Worm (Caenorhabditis elegans) whole organism, L1 larva: ENCODE data around the gene golg-2.

Source experiments
- C04F5.9 ChIP-seq: sonication (generic microtip); optimal IDR thresholded peaks from 2 replicates; lab custom pipeline; 2016; ENCODE audit warnings: missing genetic modification characterization, missing compliant biosample characterization
- C16A3.4 ChIP-seq: fragments of 150-350 bp; optimal IDR thresholded peaks from 2 replicates; lab custom pipeline; 2014; ENCODE audit warnings: missing biosample characterization, missing genetic modification characterization
- C34B4.2 ChIP-seq: sonication (generic microtip); optimal IDR thresholded peaks from 2 replicates; lab custom pipeline; 2017; ENCODE audit warnings: mild to moderate bottlenecking, missing genetic modification characterization, missing compliant biosample characterization
- F16B12.6 ChIP-seq: fragments of 150-350 bp; optimal IDR thresholded peaks from 2 replicates; lab custom pipeline; 2014; ENCODE audit warnings: missing biosample characterization, missing genetic modification characterization
- alr-1 ChIP-seq: fragments of 200-800 bp; sonication (Bioruptor generic); optimal IDR thresholded peaks from 2 replicates; lab custom pipeline; 2018; ENCODE audit warnings: borderline replicate concordance, mild to moderate bottlenecking, missing genetic modification characterization, missing compliant biosample characterization
- aly-2 ChIP-seq: fragments of 150-350 bp; optimal IDR thresholded peaks from 2 replicates; lab custom pipeline; 2014; ENCODE audit warnings: missing biosample characterization, missing genetic modification characterization
- blmp-1 ChIP-seq: fragments of 150-350 bp; optimal IDR thresholded peaks from 2 replicates; lab custom pipeline; 2014; ENCODE audit warnings: missing biosample characterization, missing genetic modification characterization
- ceh-63 ChIP-seq: fragments of 200-800 bp; sonication (Bioruptor generic); optimal IDR thresholded peaks from 2 replicates; lab custom pipeline; 2018; ENCODE audit warnings: mild to moderate bottlenecking, missing genetic modification characterization, missing compliant biosample characterization
- ceh-8 ChIP-seq: fragments of 200-800 bp; sonication (Bioruptor generic); optimal IDR thresholded peaks from 2 replicates; lab custom pipeline; 2018; ENCODE audit warnings: mild to moderate bottlenecking, missing genetic modification characterization, moderate library complexity, missing compliant biosample characterization
- ceh-90 ChIP-seq: sonication (generic microtip); optimal IDR thresholded peaks from 2 replicates; lab custom pipeline; 2016; ENCODE audit warnings: missing genetic modification characterization, missing compliant biosample characterization
- dsc-1 ChIP-seq: sonication (generic microtip); optimal IDR thresholded peaks from 2 replicates; lab custom pipeline; 2016; ENCODE audit warnings: mild to moderate bottlenecking, missing genetic modification characterization, missing compliant biosample characterization
- efl-3 ChIP-seq: fragments of 200-800 bp; sonication (Bioruptor generic); optimal IDR thresholded peaks from 2 replicates; lab custom pipeline; 2018; ENCODE audit warnings: mild to moderate bottlenecking, missing genetic modification characterization, missing compliant biosample characterization
- egl-27 ChIP-seq, 2 experiments: fragments of 150-350 bp in 1 of 2; sonication (generic microtip); optimal IDR thresholded peaks; 3 replicates each; lab custom pipeline; 2017 to 2018; ENCODE audit warnings: missing biosample characterization in 2 of 2, missing genetic modification characterization in 2 of 2, missing genetic modification reagents in 2 of 2
- fkh-10 ChIP-seq: sonication (generic microtip); optimal IDR thresholded peaks from 2 replicates; lab custom pipeline; 2017; ENCODE audit warnings: missing biosample characterization, missing genetic modification reagents, missing genetic modification characterization
- fkh-8 ChIP-seq: sonication (generic microtip); optimal IDR thresholded peaks from 2 replicates; lab custom pipeline; 2016; ENCODE audit warnings: mild to moderate bottlenecking, missing genetic modification characterization, missing compliant biosample characterization
- fos-1 ChIP-seq: fragments of 150-350 bp; optimal IDR thresholded peaks from 2 replicates; lab custom pipeline; 2014; ENCODE audit warnings: missing biosample characterization, missing genetic modification characterization
- grh-1 ChIP-seq: fragments of 200-800 bp; sonication (Bioruptor generic); IDR thresholded peaks from 2 replicates; pipeline ENCODE4 v1.3.6; 2022; ENCODE audit warnings: missing genetic modification reagents, missing genetic modification characterization, missing compliant biosample characterization
- hpl-2 ChIP-seq: fragments of 150-350 bp; optimal IDR thresholded peaks from 2 replicates; lab custom pipeline; 2014; ENCODE audit warnings: missing biosample characterization, missing genetic modification reagents, missing genetic modification characterization
- irx-1 ChIP-seq: sonication (generic microtip); optimal IDR thresholded peaks from 2 replicates; lab custom pipeline; 2016; ENCODE audit warnings: missing genetic modification characterization, missing compliant biosample characterization
- lin-15B ChIP-seq: fragments of 150-350 bp; sonication (generic microtip); optimal IDR thresholded peaks from 3 replicates; lab custom pipeline; 2014; ENCODE audit warnings: missing biosample characterization, missing genetic modification characterization
- lin-35 ChIP-seq, 2 experiments: fragments of 150-350 bp; optimal IDR thresholded peaks; 2 replicates each; lab custom pipeline; 2014; ENCODE audit warnings: missing biosample characterization in 2 of 2, missing genetic modification characterization in 2 of 2, missing genetic modification reagents in 2 of 2
- lsy-2 ChIP-seq, 2 experiments: fragments of 150-350 bp; optimal IDR thresholded peaks; 2 replicates each; lab custom pipeline; 2014; ENCODE audit warnings: missing biosample characterization in 2 of 2, missing genetic modification characterization in 2 of 2
- mdl-1 ChIP-seq, 2 experiments: fragments of 150-350 bp; optimal IDR thresholded peaks; 2 replicates each; lab custom pipeline; 2014 to 2017; ENCODE audit warnings: missing biosample characterization in 2 of 2, missing genetic modification characterization in 2 of 2, inconsistent platforms in 1 of 2
- nhr-12 ChIP-seq: sonication (generic microtip); optimal IDR thresholded peaks from 2 replicates; lab custom pipeline; 2017; ENCODE audit warnings: missing biosample characterization, missing genetic modification characterization
- nhr-20 ChIP-seq: sonication (generic microtip); optimal IDR thresholded peaks from 2 replicates; lab custom pipeline; 2016; ENCODE audit warnings: mild to moderate bottlenecking, missing genetic modification characterization, missing compliant biosample characterization
- nhr-237 ChIP-seq: fragments of 150-350 bp; optimal IDR thresholded peaks from 2 replicates; lab custom pipeline; 2014; ENCODE audit warnings: missing biosample characterization, missing genetic modification characterization
- nhr-28 ChIP-seq: fragments of 150-350 bp; optimal IDR thresholded peaks from 2 replicates; lab custom pipeline; 2014; ENCODE audit warnings: missing biosample characterization, missing genetic modification characterization
- nhr-47 ChIP-seq: sonication (generic microtip); optimal IDR thresholded peaks from 2 replicates; lab custom pipeline; 2016; ENCODE audit warnings: mild to moderate bottlenecking, missing genetic modification characterization, moderate library complexity, missing compliant biosample characterization
- nhr-71 ChIP-seq: sonication (generic microtip); optimal IDR thresholded peaks from 2 replicates; lab custom pipeline; 2016; ENCODE audit warnings: mild to moderate bottlenecking, missing genetic modification characterization, moderate library complexity, missing compliant biosample characterization
- nhr-77 ChIP-seq: fragments of 150-350 bp; optimal IDR thresholded peaks from 2 replicates; lab custom pipeline; 2014; ENCODE audit warnings: missing biosample characterization, missing genetic modification characterization
- nhr-84 ChIP-seq: sonication (generic microtip); optimal IDR thresholded peaks from 2 replicates; lab custom pipeline; 2017; ENCODE audit warnings: missing biosample characterization, missing genetic modification characterization
- nhr-85 ChIP-seq: sonication (generic microtip); peaks from one replicate; lab custom pipeline; 2016; ENCODE audit warnings: missing genetic modification characterization, inconsistent platforms, missing compliant biosample characterization
- nhr-90 ChIP-seq: sonication (generic microtip); optimal IDR thresholded peaks from 2 replicates; lab custom pipeline; 2016; ENCODE audit warnings: mild to moderate bottlenecking, missing genetic modification characterization, missing compliant biosample characterization; ENCODE audit not compliant: poor library complexity
- pax-3 ChIP-seq: fragments of 200-800 bp; sonication (Bioruptor generic); optimal IDR thresholded peaks from 2 replicates; lab custom pipeline; 2018; ENCODE audit warnings: mild to moderate bottlenecking, missing genetic modification characterization, moderate library complexity, missing compliant biosample characterization
- rnt-1 ChIP-seq: sonication (generic microtip); optimal IDR thresholded peaks from 2 replicates; lab custom pipeline; 2016; ENCODE audit warnings: mild to moderate bottlenecking, missing genetic modification characterization, moderate library complexity, missing compliant biosample characterization
- snu-23 ChIP-seq: sonication (generic microtip); optimal IDR thresholded peaks from 2 replicates; lab custom pipeline; 2016; ENCODE audit warnings: missing genetic modification characterization, missing compliant biosample characterization
- sptf-1 ChIP-seq: fragments of 150-350 bp; optimal IDR thresholded peaks from 2 replicates; lab custom pipeline; 2014; ENCODE audit warnings: missing biosample characterization, missing genetic modification characterization
- tbx-2 ChIP-seq: sonication (generic microtip); optimal IDR thresholded peaks from 2 replicates; lab custom pipeline; 2016; ENCODE audit warnings: missing genetic modification characterization, missing compliant biosample characterization
- tlp-1 ChIP-seq: fragments of 150-350 bp; optimal IDR thresholded peaks from 2 replicates; lab custom pipeline; 2014; ENCODE audit warnings: missing biosample characterization, missing genetic modification characterization
- unc-62 ChIP-seq: fragments of 150-350 bp; optimal IDR thresholded peaks from 2 replicates; lab custom pipeline; 2014; ENCODE audit warnings: missing biosample characterization, missing genetic modification reagents, missing genetic modification characterization
- unc-86 ChIP-seq: sonication (generic microtip); optimal IDR thresholded peaks from 2 replicates; lab custom pipeline; 2016; ENCODE audit warnings: missing genetic modification characterization, missing compliant biosample characterization
- unc-98 ChIP-seq: fragments of 200-800 bp; sonication (Bioruptor generic); IDR thresholded peaks from 2 replicates; pipeline ENCODE4 v1.3.6; 2022; ENCODE audit warnings: missing genetic modification characterization, missing compliant biosample characterization
- xbp-1 ChIP-seq: sonication (generic microtip); optimal IDR thresholded peaks from 2 replicates; lab custom pipeline; 2016; ENCODE audit warnings: missing genetic modification characterization, missing compliant biosample characterization
- zip-4 ChIP-seq: fragments of 200-800 bp; sonication (Bioruptor generic); optimal IDR thresholded peaks from 2 replicates; lab custom pipeline; 2018; ENCODE audit warnings: mild to moderate bottlenecking, missing genetic modification characterization, moderate library complexity, missing compliant biosample characterization
- ztf-4 ChIP-seq: fragments of 150-350 bp; optimal IDR thresholded peaks from 2 replicates; lab custom pipeline; 2014; ENCODE audit warnings: missing biosample characterization, missing genetic modification characterization

golg-2 gene

ce11 chrII:5061794-5062368 is 22.0 kb upstream of the golg-2 start, which contains the start of gene smc-5 (continued):
- no peak for TF ChIP-seq nhr-28 (tag; lab: Kevin White, UChicago)
- TF ChIP-seq aly-2 = peak; percentile 28
- no peak for TF ChIP-seq irx-1 (tag; lab: Kevin White, UChicago)
- peak; percentile 53 for TF ChIP-seq pax-3
- peak; percentile 92 for TF ChIP-seq C16A3.4 (tag; lab: Kevin White, UChicago)

- TF ChIP-seq C34B4.2 (tag; lab: Kevin White, UChicago) = no peak
- TF ChIP-seq egl-27 (tag; optimal IDR thresholded peaks at IDR 0.05; lab: Kevin White, UChicago) = no peak
- no peak for TF ChIP-seq unc-98 (GFP tag; lab: Robert Waterston, UW)
- TF ChIP-seq nhr-77 (tag; lab: Kevin White, UChicago) = no peak
Measured at ce11 chrII:5060719-5061118, 20.8 kb upstream of the golg-2 start, which contains the start of gene pho-12. TSS of gene pho-12 (minus strand) at chrII:5060819.

ce11 chrII:5058036-5058435 is 18.1 kb upstream of the golg-2 start, which contains the start of gene C27A2.12:
TSS of gene C27A2.12 (minus strand) at chrII:5058136.
- no peak for TF ChIP-seq F16B12.6 (tag; lab: Kevin White, UChicago)
- no peak for TF ChIP-seq nhr-84 (tag; lab: Kevin White, UChicago)
- TF ChIP-seq blmp-1 = no peak
- no peak for TF ChIP-seq nhr-20 (tag; lab: Kevin White, UChicago)
- no peak for TF ChIP-seq fos-1 (tag; lab: Kevin White, UChicago)
- no peak for TF ChIP-seq pax-3
- TF ChIP-seq rnt-1 (tag; lab: Kevin White, UChicago) = no peak
- no peak for TF ChIP-seq snu-23 (GFP tag; lab: Kevin White, UChicago)
- no peak for TF ChIP-seq nhr-237
- TF ChIP-seq hpl-2 (GFP tag; lab: Kevin White, UChicago) = no peak
- no peak for TF ChIP-seq lin-15B (tag; lab: Kevin White, UChicago)
- TF ChIP-seq xbp-1 (tag; lab: Kevin White, UChicago) = no peak
- no peak for TF ChIP-seq grh-1 (GFP tag; lab: Robert Waterston, UW)

- no peak for TF ChIP-seq blmp-1
- no peak for TF ChIP-seq sptf-1 (tag; lab: Kevin White, UChicago)
- peak; percentile 53 to 77 for TF ChIP-seq lin-35 (GFP tag; optimal IDR thresholded peaks at IDR 0.05; lab: Kevin White, UChicago)
- no peak for TF ChIP-seq tlp-1 (tag; lab: Kevin White, UChicago)
- 0 out of 2 replicates have a peak, but pooled peaks have one; percentile 21 for TF ChIP-seq grh-1 (GFP tag; lab: Robert Waterston, UW)
- TF ChIP-seq ceh-8 (GFP tag; lab: Kevin White, UChicago) = no peak
- peak; percentile 85 for TF ChIP-seq rnt-1 (tag; lab: Kevin White, UChicago)
- TF ChIP-seq fos-1 (tag; lab: Kevin White, UChicago) = peak; percentile 29
- TF ChIP-seq tbx-2 (tag; lab: Kevin White, UChicago) = peak; percentile 54
- TF ChIP-seq nhr-77 (tag; lab: Kevin White, UChicago) = peak; percentile 23
- peak; percentile 76 for TF ChIP-seq nhr-20 (tag; lab: Kevin White, UChicago)
- TF ChIP-seq mdl-1 (tag; optimal IDR thresholded peaks at IDR 0.05; lab: Kevin White, UChicago) = peak in 1 of 2 experiments; percentile 60
- TF ChIP-seq lsy-2 (tag; optimal IDR thresholded peaks at IDR 0.05; lab: Kevin White, UChicago) = peak; percentile 76 to 79
- peak; percentile 79 for TF ChIP-seq snu-23 (GFP tag; lab: Kevin White, UChicago)
- no peak for TF ChIP-seq ceh-63 (GFP tag; lab: Kevin White, UChicago)
- no peak for TF ChIP-seq fkh-8 (tag; lab: Kevin White, UChicago)
- no peak for TF ChIP-seq nhr-12 (tag; lab: Kevin White, UChicago)
- TF ChIP-seq nhr-90 (tag; lab: Kevin White, UChicago) = peak; percentile 74
- TF ChIP-seq dsc-1 = peak; percentile 52
- no peak for TF ChIP-seq unc-86
- TF ChIP-seq zip-4 (GFP tag; lab: Kevin White, UChicago) = peak; percentile 32
- TF ChIP-seq irx-1 (tag; lab: Kevin White, UChicago) = no peak
- TF ChIP-seq nhr-85 (tag; lab: Kevin White, UChicago) = peak; percentile 81
- no peak for TF ChIP-seq ceh-90 (tag; lab: Kevin White, UChicago)
- TF ChIP-seq alr-1 (tag; lab: Kevin White, UChicago) = no peak
- peak; percentile 74 for TF ChIP-seq nhr-71
- no peak for TF ChIP-seq lin-15B (tag; lab: Kevin White, UChicago)
- peak; percentile 70 for TF ChIP-seq nhr-47 (tag; lab: Kevin White, UChicago)
- no peak for TF ChIP-seq efl-3 (GFP tag; lab: Kevin White, UChicago)
- TF ChIP-seq F16B12.6 (tag; lab: Kevin White, UChicago) = peak; percentile 26
- no peak for TF ChIP-seq unc-62
- no peak for TF ChIP-seq fkh-10 (GFP tag; lab: Kevin White, UChicago)
- TF ChIP-seq C04F5.9 = no peak
- TF ChIP-seq ztf-4 (tag; lab: Kevin White, UChicago) = no peak
Measured at ce11 chrII:5057315-5057714, 17.4 kb upstream of the golg-2 start.
